Fruit fly (Drosophila melanogaster) whole organism, wandering third instar larva: Measurements from ENCODE around the gene Bicra.

Experiments
- CG32264 ChIP-seq: fragments of 200-800 bp; sonication (Bioruptor generic); optimal IDR thresholded peaks from 2 replicates; lab custom pipeline; 2016; ENCODE audit warnings: missing biosample characterization, missing genetic modification characterization
- CG9705 ChIP-seq: fragments of 200-800 bp; sonication (Bioruptor generic); optimal IDR thresholded peaks from 2 replicates; lab custom pipeline; 2018; ENCODE audit warnings: missing biosample characterization, mild to moderate bottlenecking, missing genetic modification characterization
- Dfd ChIP-seq: fragments of >200 bp; optimal IDR thresholded peaks from 2 replicates; lab custom pipeline; 2017; ENCODE audit warnings: missing biosample characterization, missing genetic modification characterization
- GATAd ChIP-seq: sonication (Bioruptor generic); optimal IDR thresholded peaks from 2 replicates; lab custom pipeline; 2016; ENCODE audit warnings: missing biosample characterization, missing genetic modification characterization
- HLH106 ChIP-seq: fragments of 200-800 bp; optimal IDR thresholded peaks from 3 replicates; lab custom pipeline; 2019; ENCODE audit warnings: missing biosample characterization, mild to moderate bottlenecking, missing genetic modification characterization, moderate library complexity
- Hnf4 ChIP-seq: fragments of 200-800 bp; sonication (Bioruptor generic); optimal IDR thresholded peaks from 2 replicates; lab custom pipeline; 2016; ENCODE audit warnings: missing biosample characterization, mild to moderate bottlenecking, missing genetic modification characterization
- Hr78 ChIP-seq: fragments of >200 bp; optimal IDR thresholded peaks from 2 replicates; lab custom pipeline; 2017; ENCODE audit warnings: missing biosample characterization, missing genetic modification characterization
- Jra ChIP-seq: sonication (Bioruptor generic); optimal IDR thresholded peaks from 2 replicates; lab custom pipeline; 2016; ENCODE audit warnings: missing biosample characterization, missing genetic modification characterization
- Mio ChIP-seq: sonication (Bioruptor generic); optimal IDR thresholded peaks from 2 replicates; lab custom pipeline; 2016; ENCODE audit warnings: missing biosample characterization, missing genetic modification characterization
- Myc ChIP-seq: fragments of >200 bp; optimal IDR thresholded peaks from 2 replicates; lab custom pipeline; 2017
- OdsH ChIP-seq: fragments of 200-800 bp; sonication (Bioruptor generic); optimal IDR thresholded peaks from 2 replicates; lab custom pipeline; 2016; ENCODE audit warnings: missing biosample characterization, mild to moderate bottlenecking, missing genetic modification characterization
- Rel ChIP-seq, 2 experiments: fragments of 200-800 bp; sonication (Bioruptor generic) in 1 of 2; optimal IDR thresholded peaks; 2 replicates in 1 of 2; 3 replicates in 1 of 2; lab custom pipeline; 2016 to 2019; ENCODE audit warnings: mild to moderate bottlenecking in 2 of 2, missing biosample characterization in 2 of 2, missing genetic modification characterization in 2 of 2, moderate library complexity in 1 of 2
- Sp1 ChIP-seq: fragments of 200-800 bp; sonication (Bioruptor generic); optimal IDR thresholded peaks from 3 replicates; lab custom pipeline; 2019; ENCODE audit warnings: missing biosample characterization, mild to moderate bottlenecking, missing genetic modification characterization, moderate library complexity
- Vsx2 ChIP-seq: fragments of 200-300, 225-300 bp; sonication (Bioruptor generic); optimal IDR thresholded peaks from 2 replicates; lab custom pipeline; 2018; ENCODE audit warnings: missing biosample characterization, missing genetic modification characterization; ENCODE audit not compliant: partially characterized antibody
- brk ChIP-seq: fragments of 200-800 bp; sonication (Bioruptor generic); optimal IDR thresholded peaks from 2 replicates; lab custom pipeline; 2016; ENCODE audit warnings: missing biosample characterization, mild to moderate bottlenecking, missing genetic modification characterization
- dl ChIP-seq, 2 experiments: fragments of 175-275, 200-275 bp in 1 of 2; fragments of 200-275 bp in 1 of 2; sonication (Bioruptor generic); optimal IDR thresholded peaks; lab custom pipeline; 2018; ENCODE audit warnings: mild to moderate bottlenecking in 2 of 2, missing biosample characterization in 2 of 2, missing genetic modification characterization in 2 of 2, moderate library complexity in 2 of 2; ENCODE audit not compliant: partially characterized antibody in 2 of 2, insufficient read depth in 1 of 2
- dmrt93B ChIP-seq: fragments of 200-800 bp; sonication (Bioruptor generic); optimal IDR thresholded peaks from 2 replicates; lab custom pipeline; 2018; ENCODE audit warnings: missing biosample characterization, mild to moderate bottlenecking, missing genetic modification characterization
- dsf ChIP-seq: sonication (Bioruptor generic); optimal IDR thresholded peaks from 2 replicates; lab custom pipeline; 2016; ENCODE audit warnings: missing biosample characterization, missing genetic modification characterization, borderline replicate concordance
- foxo ChIP-seq, 2 experiments: fragments of 200-800 bp; sonication (Bioruptor generic); optimal IDR thresholded peaks; 2 replicates in 1 of 2; 3 replicates in 1 of 2; lab custom pipeline; 2016 to 2017; ENCODE audit warnings: missing biosample characterization in 2 of 2, missing genetic modification characterization in 2 of 2
- fru ChIP-seq: fragments of 200-800 bp; sonication (Bioruptor generic); optimal IDR thresholded peaks from 3 replicates; lab custom pipeline; 2016; ENCODE audit warnings: missing biosample characterization, mild to moderate bottlenecking, missing genetic modification characterization
- h ChIP-seq: fragments of 200-800 bp; sonication (Bioruptor generic); optimal IDR thresholded peaks from 3 replicates; lab custom pipeline; 2016; ENCODE audit warnings: missing biosample characterization, mild to moderate bottlenecking, missing genetic modification characterization
- jim ChIP-seq: fragments of 175-275, 200-325 bp; sonication (Bioruptor generic); optimal IDR thresholded peaks from 2 replicates; lab custom pipeline; 2016; ENCODE audit warnings: missing biosample characterization, mild to moderate bottlenecking, missing genetic modification characterization
- lola ChIP-seq: fragments of >200 bp; optimal IDR thresholded peaks from 2 replicates; lab custom pipeline; 2017; ENCODE audit warnings: missing biosample characterization, missing genetic modification characterization
- pan ChIP-seq: fragments of >200 bp; optimal IDR thresholded peaks from 2 replicates; lab custom pipeline; 2017
- psq ChIP-seq: fragments of 200-800 bp; sonication (Bioruptor generic); optimal IDR thresholded peaks from 3 replicates; lab custom pipeline; 2017; ENCODE audit warnings: missing biosample characterization, mild to moderate bottlenecking, missing genetic modification characterization, moderate library complexity
- rgr ChIP-seq: fragments of 200-800 bp; sonication (Bioruptor generic); optimal IDR thresholded peaks from 3 replicates; lab custom pipeline; 2016; ENCODE audit warnings: missing biosample characterization, mild to moderate bottlenecking, missing genetic modification characterization
- tai ChIP-seq: sonication (Bioruptor generic); optimal IDR thresholded peaks from 2 replicates; lab custom pipeline; 2016; ENCODE audit warnings: missing biosample characterization, missing genetic modification characterization
- usp ChIP-seq: fragments of >200 bp; optimal IDR thresholded peaks from 2 replicates; lab custom pipeline; 2017; ENCODE audit warnings: missing biosample characterization, missing genetic modification characterization
- woc ChIP-seq: sonication (Bioruptor generic); optimal IDR thresholded peaks from 2 replicates; lab custom pipeline; 2016; ENCODE audit warnings: missing biosample characterization, mild to moderate bottlenecking, missing genetic modification characterization

Bicra gene

dm6 chr3R:29082034-29082433 lies 19.2 kb downstream of the Bicra start:
- no peak for TF ChIP-seq h (GFP tag; lab: Kevin White, UChicago)
- TF ChIP-seq Rel (GFP tag; optimal IDR thresholded peaks at IDR 0.05; lab: Kevin White, UChicago) = no peak
- peak; percentile 49 for TF ChIP-seq Rel (tag; optimal IDR thresholded peaks at IDR 0.05; lab: Kevin White, UChicago)
- TF ChIP-seq, all 38 proteins: peak for 1

- TF ChIP-seq Sp1 (GFP tag; lab: Kevin White, UChicago) = no peak
- no peak for TF ChIP-seq OdsH (GFP tag; lab: Kevin White, UChicago)
- TF ChIP-seq Vsx2 = peak; percentile 16
- TF ChIP-seq dmrt93B (GFP tag; lab: Kevin White, UChicago) = no peak
- TF ChIP-seq Myc (lab: Kevin White, UChicago) = peak; percentile 39
- no peak for TF ChIP-seq Rel (GFP tag; optimal IDR thresholded peaks at IDR 0.05; lab: Kevin White, UChicago)
- TF ChIP-seq Rel (tag; optimal IDR thresholded peaks at IDR 0.05; lab: Kevin White, UChicago) = peak; percentile 53
- peak; percentile 9 for TF ChIP-seq Dfd
- TF ChIP-seq CG9705 (GFP tag; lab: Kevin White, UChicago) = no peak
- no peak for TF ChIP-seq usp (GFP tag; lab: Kevin White, UChicago)
- TF ChIP-seq dl (GFP tag; optimal IDR thresholded peaks at IDR 0.05; lab: Kevin White, UChicago; ENCODE audit: insufficient read depth in 1 of 2, partially characterized antibody in 2 of 2) = no peak
- no peak for TF ChIP-seq GATAd
- TF ChIP-seq pan (lab: Kevin White, UChicago) = no peak
Observed at dm6 chr3R:29082511-29083296, 19.9 kb downstream of the Bicra start.

dm6 chr3R:29083459-29084457 lies 20.9 kb downstream of the Bicra start:
- TF ChIP-seq tai (GFP tag; lab: Kevin White, UChicago) (no peak), psq (no peak), dl (GFP tag; optimal IDR thresholded peaks at IDR 0.05; lab: Kevin White, UChicago; ENCODE audit: insufficient read depth in 1 of 2, partially characterized antibody in 2 of 2) (no peak), Rel (GFP tag; optimal IDR thresholded peaks at IDR 0.05; lab: Kevin White, UChicago) (no peak), Rel (tag; optimal IDR thresholded peaks at IDR 0.05; lab: Kevin White, UChicago) (no peak), dmrt93B (GFP tag; lab: Kevin White, UChicago) (no peak), HLH106 (no peak), Hr78 (no peak), Hnf4 (GFP tag; lab: Kevin White, UChicago) (no peak), Myc (lab: Kevin White, UChicago) (no peak), brk (no peak), jim (GFP tag; lab: Kevin White, UChicago) (no peak), CG32264 (no peak), rgr (GFP tag; lab: Kevin White, UChicago) (peak; percentile 17), CG9705 (GFP tag; lab: Kevin White, UChicago) (no peak), lola (GFP tag; lab: Kevin White, UChicago) (no peak), foxo (GFP tag; optimal IDR thresholded peaks at IDR 0.05; lab: Kevin White, UChicago) (peak in 1 of 2 experiments; percentile 45), GATAd (no peak), Jra (GFP tag; lab: Kevin White, UChicago) (no peak), fru (peak; percentile 12)

DNA sequence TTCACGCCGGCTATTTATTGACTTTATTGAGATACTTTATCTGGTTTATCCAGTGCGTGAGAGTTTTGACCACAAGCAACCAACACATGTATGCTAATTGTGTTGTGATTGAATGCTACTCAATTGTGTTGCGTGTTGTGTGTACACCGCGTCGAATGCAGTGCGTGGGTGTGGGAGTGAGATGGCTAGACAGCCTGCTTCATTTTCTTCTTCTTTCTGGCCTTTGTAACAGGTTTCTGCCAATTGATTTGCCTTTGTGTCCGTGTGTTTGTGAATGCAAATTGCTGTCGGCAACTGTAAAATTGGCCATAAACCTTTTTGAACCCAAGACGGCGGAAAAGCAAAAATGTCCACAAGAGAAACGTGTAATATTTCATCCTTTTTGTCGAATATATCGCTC lies 24.1 kb downstream of the Bicra start:
- no peak for TF ChIP-seq Vsx2
- no peak for TF ChIP-seq Sp1 (GFP tag; lab: Kevin White, UChicago)
- TF ChIP-seq usp (GFP tag; lab: Kevin White, UChicago) = no peak
- no peak for TF ChIP-seq psq
- TF ChIP-seq lola (GFP tag; lab: Kevin White, UChicago) = no peak

dm6 chr3R:29087302-29087782 lies 24.5 kb downstream of the Bicra start:
- TF ChIP-seq OdsH (GFP tag; lab: Kevin White, UChicago) (no peak), Mio (GFP tag; lab: Kevin White, UChicago) (no peak), h (GFP tag; lab: Kevin White, UChicago) (no peak), pan (lab: Kevin White, UChicago) (no peak), woc (GFP tag; lab: Kevin White, UChicago) (no peak), Rel (GFP tag; optimal IDR thresholded peaks at IDR 0.05; lab: Kevin White, UChicago) (no peak), Rel (tag; optimal IDR thresholded peaks at IDR 0.05; lab: Kevin White, UChicago) (no peak), usp (GFP tag; lab: Kevin White, UChicago) (no peak), dsf (GFP tag; lab: Kevin White, UChicago) (no peak)
- TF ChIP-seq, all 38 proteins: peak for 0
